Worm (Caenorhabditis elegans): ENCODE results near the gene jun-1.

DNA sequence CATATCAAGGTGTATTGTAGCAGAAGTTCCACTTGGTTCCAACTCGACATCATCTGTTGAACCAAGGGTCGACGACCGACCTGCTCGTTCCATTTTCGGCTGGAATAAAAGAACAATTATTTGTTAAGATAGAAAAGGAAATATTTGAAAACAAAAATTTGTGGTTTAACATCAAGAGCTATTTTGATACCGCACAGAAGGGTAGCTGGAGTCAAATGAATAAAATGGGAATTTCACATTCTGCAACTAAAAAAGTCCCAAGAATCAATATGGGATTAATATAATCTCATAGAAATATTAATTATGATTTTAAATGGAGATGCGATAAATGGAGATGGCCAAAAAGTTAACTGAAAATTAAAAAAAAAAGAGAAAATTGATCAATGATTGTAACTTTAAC is 14.5 kb upstream of the jun-1 start, which contains the start of gene clh-5:
- TF ChIP-seq tab-1 (GFP tag; IDR thresholded peaks at IDR 0.05) (no peak), ztf-23 (GFP tag; IDR thresholded peaks at IDR 0.05) (no peak), klf-2 (GFP tag; conservative IDR thresholded peaks at IDR 0.05) (no peak)

All from whole organism, midembryonic.